Worm (Caenorhabditis elegans) whole organism, L3 larva: ENCODE data around the gene dis-3.

ENCODE experiments used
- R02D3.7 ChIP-seq: fragments of 150-350 bp; optimal IDR thresholded peaks from 2 replicates; lab custom pipeline; 2014; ENCODE audit warnings: missing biosample characterization, missing genetic modification characterization
- ZK546.5 ChIP-seq: sonication (generic microtip); optimal IDR thresholded peaks from 2 replicates; lab custom pipeline; 2017; ENCODE audit warnings: missing biosample characterization, missing genetic modification characterization
- aly-2 ChIP-seq: fragments of 150-350 bp; optimal IDR thresholded peaks from 2 replicates; lab custom pipeline; 2014; ENCODE audit warnings: missing biosample characterization, missing genetic modification characterization
- ceh-16 ChIP-seq: sonication (generic microtip); optimal IDR thresholded peaks from 2 replicates; lab custom pipeline; 2017; ENCODE audit warnings: missing biosample characterization, missing genetic modification characterization
- ceh-28 ChIP-seq: fragments of 150-350 bp; optimal IDR thresholded peaks from 2 replicates; lab custom pipeline; 2014; ENCODE audit warnings: missing biosample characterization, missing genetic modification reagents, missing genetic modification characterization
- ceh-82 ChIP-seq: fragments of 150-350 bp; optimal IDR thresholded peaks from 2 replicates; lab custom pipeline; 2014; ENCODE audit warnings: missing biosample characterization, missing genetic modification characterization
- daf-12 ChIP-seq: fragments of 150-350 bp; optimal IDR thresholded peaks from 2 replicates; lab custom pipeline; 2014; ENCODE audit warnings: missing biosample characterization, missing genetic modification reagents, missing genetic modification characterization
- egl-27 ChIP-seq: sonication (generic microtip); optimal IDR thresholded peaks from 4 replicates; lab custom pipeline; 2017; ENCODE audit warnings: missing biosample characterization, missing genetic modification reagents, missing genetic modification characterization
- elt-2 ChIP-seq: sonication (generic microtip); optimal IDR thresholded peaks from 2 replicates; lab custom pipeline; 2016; ENCODE audit warnings: missing genetic modification reagents, mild to moderate bottlenecking, missing genetic modification characterization, missing compliant biosample characterization
- eor-1 ChIP-seq, 2 experiments: fragments of 150-350 bp; optimal IDR thresholded peaks; 2 replicates each; lab custom pipeline; 2014 to 2018; ENCODE audit warnings: missing biosample characterization in 2 of 2, missing genetic modification characterization in 2 of 2
- fkh-2 ChIP-seq: fragments of 150-350 bp; optimal IDR thresholded peaks from 2 replicates; lab custom pipeline; 2014; ENCODE audit warnings: missing biosample characterization, missing genetic modification reagents, missing genetic modification characterization
- fos-1 ChIP-seq: fragments of 150-350 bp; optimal IDR thresholded peaks from 2 replicates; lab custom pipeline; 2014; ENCODE audit warnings: missing biosample characterization, missing genetic modification characterization
- hmg-11 ChIP-seq: sonication (generic microtip); optimal IDR thresholded peaks from 2 replicates; lab custom pipeline; 2016; ENCODE audit warnings: missing genetic modification characterization, missing compliant biosample characterization
- jun-1 ChIP-seq: fragments of 150-350 bp; optimal IDR thresholded peaks from 2 replicates; lab custom pipeline; 2014; ENCODE audit warnings: missing biosample characterization, missing genetic modification reagents, missing genetic modification characterization
- lin-15B ChIP-seq: fragments of 150-350 bp; optimal IDR thresholded peaks from 2 replicates; lab custom pipeline; 2014; ENCODE audit warnings: missing biosample characterization, missing genetic modification characterization
- lin-39 ChIP-seq: fragments of 150-350 bp; optimal IDR thresholded peaks from 2 replicates; lab custom pipeline; 2018; ENCODE audit warnings: missing biosample characterization, missing genetic modification reagents, missing genetic modification characterization
- lsy-12 ChIP-seq: sonication (generic microtip); optimal IDR thresholded peaks from 2 replicates; lab custom pipeline; 2016; ENCODE audit warnings: mild to moderate bottlenecking, missing genetic modification characterization, missing compliant biosample characterization
- mdl-1 ChIP-seq: fragments of 150-350 bp; optimal IDR thresholded peaks from 2 replicates; lab custom pipeline; 2014; ENCODE audit warnings: missing biosample characterization, missing genetic modification characterization
- nfya-1 ChIP-seq: sonication (generic microtip); optimal IDR thresholded peaks from 2 replicates; lab custom pipeline; 2017; ENCODE audit warnings: missing genetic modification characterization, mild to moderate bottlenecking, missing compliant biosample characterization, antibody characterized with exemption, moderate library complexity; ENCODE audit not compliant: insufficient read depth
- nhr-11 ChIP-seq: fragments of 150-350 bp; optimal IDR thresholded peaks from 2 replicates; lab custom pipeline; 2014; ENCODE audit warnings: missing biosample characterization, missing genetic modification characterization
- nhr-237 ChIP-seq: fragments of 150-350 bp; optimal IDR thresholded peaks from 2 replicates; lab custom pipeline; 2014; ENCODE audit warnings: missing biosample characterization, missing genetic modification characterization
- nhr-25 ChIP-seq: sonication (generic microtip); optimal IDR thresholded peaks from 2 replicates; lab custom pipeline; 2017; ENCODE audit warnings: missing biosample characterization, missing genetic modification characterization
- nhr-28 ChIP-seq: fragments of 150-350 bp; optimal IDR thresholded peaks from 2 replicates; lab custom pipeline; 2014; ENCODE audit warnings: missing biosample characterization, missing genetic modification characterization
- nhr-67 ChIP-seq: fragments of 150-350 bp; optimal IDR thresholded peaks from 2 replicates; lab custom pipeline; 2014; ENCODE audit warnings: missing biosample characterization, missing genetic modification characterization
- nhr-76 ChIP-seq: fragments of 150-350 bp; sonication (generic microtip); optimal IDR thresholded peaks from 5 replicates; lab custom pipeline; 2014; ENCODE audit warnings: missing biosample characterization, missing genetic modification characterization
- nhr-77 ChIP-seq: fragments of 150-350 bp; optimal IDR thresholded peaks from 2 replicates; lab custom pipeline; 2014; ENCODE audit warnings: missing biosample characterization, missing genetic modification characterization
- pqm-1 ChIP-seq: fragments of 150-350 bp; optimal IDR thresholded peaks from 2 replicates; lab custom pipeline; 2017; ENCODE audit warnings: missing biosample characterization, missing genetic modification characterization, inconsistent platforms
- sea-2 ChIP-seq: fragments of 150-350 bp; sonication (generic microtip); optimal IDR thresholded peaks from 4 replicates; lab custom pipeline; 2014; ENCODE audit warnings: missing biosample characterization, missing genetic modification reagents, missing genetic modification characterization
- skn-1 ChIP-seq: fragments of 150-350 bp; optimal IDR thresholded peaks from 2 replicates; lab custom pipeline; 2014; ENCODE audit warnings: missing biosample characterization, missing genetic modification characterization
- snpc-4 ChIP-seq: fragments of 150-350 bp; optimal IDR thresholded peaks from 2 replicates; lab custom pipeline; 2014; ENCODE audit warnings: missing biosample characterization, missing genetic modification characterization
- tbx-2 ChIP-seq: sonication (generic microtip); optimal IDR thresholded peaks from 2 replicates; lab custom pipeline; 2016; ENCODE audit warnings: mild to moderate bottlenecking, missing genetic modification characterization, missing compliant biosample characterization
- unc-39 ChIP-seq: sonication (generic microtip); optimal IDR thresholded peaks from 4 replicates; lab custom pipeline; 2017; ENCODE audit warnings: missing biosample characterization, missing genetic modification characterization
- unc-62 ChIP-seq: fragments of 150-350 bp; sonication (generic microtip); optimal IDR thresholded peaks from 4 replicates; lab custom pipeline; 2014; ENCODE audit warnings: missing biosample characterization, missing genetic modification reagents, missing genetic modification characterization
- ztf-11 ChIP-seq: fragments of 150-350 bp; optimal IDR thresholded peaks from 2 replicates; lab custom pipeline; 2014; ENCODE audit warnings: missing biosample characterization, missing genetic modification characterization
- ztf-4 ChIP-seq: fragments of 150-350 bp; optimal IDR thresholded peaks from 2 replicates; lab custom pipeline; 2014; ENCODE audit warnings: missing biosample characterization, missing genetic modification characterization

Gene dis-3

DNA sequence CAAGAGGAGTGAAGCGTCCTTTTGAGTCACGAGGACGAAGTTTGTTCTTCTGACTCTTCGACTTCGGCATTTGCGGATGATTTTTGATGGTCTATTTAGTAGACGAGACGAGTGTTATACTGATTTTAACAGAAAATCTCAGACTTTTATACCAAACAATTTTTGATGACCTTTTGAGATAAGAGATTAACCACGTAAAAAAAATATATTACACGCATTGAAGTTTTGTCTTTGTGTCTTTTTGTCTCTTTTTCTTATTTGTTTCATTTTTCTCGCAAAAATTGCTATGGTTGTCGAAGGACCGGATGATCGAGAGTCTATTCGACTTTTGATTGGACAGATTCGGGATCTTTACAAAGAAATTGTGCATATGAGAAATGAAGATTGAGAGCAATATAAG is 14.4 kb downstream of the dis-3 start, which contains the start of gene spch-1:
Gene spch-1 (minus strand): TSS at position 101 of the 400 bp plus-strand sequence.
- TF ChIP-seq unc-39 (tag; lab: Kevin White, UChicago) (no peak), snpc-4 (tag; lab: Kevin White, UChicago) (no peak), eor-1 (tag; optimal IDR thresholded peaks at IDR 0.05; lab: Kevin White, UChicago) (no peak), nhr-11 (tag; lab: Kevin White, UChicago) (no peak), elt-2 (tag; lab: Kevin White, UChicago) (no peak), tbx-2 (tag; lab: Kevin White, UChicago) (no peak), nhr-77 (tag; lab: Kevin White, UChicago) (no peak), ZK546.5 (tag; lab: Kevin White, UChicago) (no peak), ceh-16 (tag; lab: Kevin White, UChicago) (no peak), pqm-1 (tag; lab: Kevin White, UChicago) (no peak), nhr-76 (no peak), ztf-4 (tag; lab: Kevin White, UChicago) (no peak), sea-2 (GFP tag; lab: Kevin White, UChicago) (no peak), skn-1 (tag; lab: Kevin White, UChicago) (no peak), nhr-67 (tag; lab: Kevin White, UChicago) (no peak), fkh-2 (tag; lab: Kevin White, UChicago) (no peak), lin-15B (tag; lab: Kevin White, UChicago) (no peak)

DNA sequence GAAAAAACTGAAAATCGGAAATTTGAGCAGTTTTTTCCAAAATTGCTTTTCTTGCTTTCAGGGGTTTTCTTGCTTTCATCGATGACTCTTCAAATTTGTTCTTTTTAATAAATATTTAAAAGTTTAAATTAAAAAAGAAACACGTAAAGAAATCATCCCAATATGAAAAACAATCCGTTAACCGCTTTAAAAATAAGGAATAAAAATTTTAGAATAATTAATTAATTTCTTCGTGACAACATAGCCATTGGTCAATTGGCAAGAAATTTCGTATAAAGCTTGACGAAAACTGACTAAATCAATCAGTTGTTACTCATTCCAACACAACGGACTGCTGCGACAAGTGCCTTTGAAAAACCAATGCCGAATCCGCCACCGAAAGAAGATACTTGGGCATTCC is 15.6 kb downstream of the dis-3 start, which contains the start of gene nsph-3.2:
Gene nsph-3.2 (plus strand): TSS at position 301 of the 400 bp plus-strand sequence.
- TF ChIP-seq tbx-2 (tag; lab: Kevin White, UChicago), result no peak
- TF ChIP-seq elt-2 (tag; lab: Kevin White, UChicago), result no peak
- no peak for TF ChIP-seq daf-12 (tag; lab: Kevin White, UChicago)
- no peak for TF ChIP-seq ztf-11
- TF ChIP-seq mdl-1, result no peak
- TF ChIP-seq nhr-11 (tag; lab: Kevin White, UChicago), result no peak
- TF ChIP-seq lsy-12 (tag; lab: Kevin White, UChicago), result no peak
- TF ChIP-seq ceh-82, result no peak
- TF ChIP-seq snpc-4 (tag; lab: Kevin White, UChicago), result no peak
- no peak for TF ChIP-seq eor-1 (tag; optimal IDR thresholded peaks at IDR 0.05; lab: Kevin White, UChicago)
- TF ChIP-seq fos-1 (tag; lab: Kevin White, UChicago), result no peak
- TF ChIP-seq aly-2 (tag; lab: Kevin White, UChicago), result no peak
- no peak for TF ChIP-seq unc-62

DNA sequence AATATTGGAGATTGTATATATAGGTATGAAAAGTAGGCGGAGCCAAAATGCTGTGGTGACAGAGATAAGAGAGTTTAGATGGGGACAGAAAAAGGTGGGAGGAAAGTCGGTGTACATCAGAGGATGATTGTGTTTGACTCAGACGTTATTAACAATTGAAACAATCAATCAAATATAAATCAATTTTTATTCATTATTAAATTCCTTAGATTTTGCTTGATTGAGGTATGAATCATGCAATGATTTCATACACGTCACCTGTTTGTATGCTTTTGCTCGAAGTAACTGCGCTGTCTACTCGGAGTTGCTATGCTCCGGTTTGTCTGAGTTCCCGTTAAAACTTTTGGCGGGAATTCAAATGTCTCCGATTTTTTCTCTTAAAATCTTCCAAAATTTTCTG is 18.1 kb downstream of the dis-3 start, which contains the start of gene C04G2.10:
Gene C04G2.10 (plus strand): TSS at position 301 of the 400 bp plus-strand sequence.
- TF ChIP-seq ceh-28 (tag; lab: Kevin White, UChicago) (no peak), lin-15B (tag; lab: Kevin White, UChicago) (no peak), jun-1 (tag; lab: Kevin White, UChicago) (no peak), nhr-25 (no peak), lsy-12 (tag; lab: Kevin White, UChicago) (no peak), pqm-1 (tag; lab: Kevin White, UChicago) (no peak), egl-27 (tag; lab: Kevin White, UChicago) (no peak), R02D3.7 (tag; lab: Kevin White, UChicago) (no peak), tbx-2 (tag; lab: Kevin White, UChicago) (no peak), eor-1 (tag; optimal IDR thresholded peaks at IDR 0.05; lab: Kevin White, UChicago) (no peak), ztf-4 (tag; lab: Kevin White, UChicago) (no peak), nhr-28 (no peak), daf-12 (tag; lab: Kevin White, UChicago) (no peak), sea-2 (GFP tag; lab: Kevin White, UChicago) (no peak), ceh-16 (tag; lab: Kevin White, UChicago) (no peak), nfya-1 (tag; lab: Kevin White, UChicago) (no peak), lin-39 (no peak), hmg-11 (tag; lab: Kevin White, UChicago) (no peak)
- TF ChIP-seq, all 47 proteins: peak for 0

DNA sequence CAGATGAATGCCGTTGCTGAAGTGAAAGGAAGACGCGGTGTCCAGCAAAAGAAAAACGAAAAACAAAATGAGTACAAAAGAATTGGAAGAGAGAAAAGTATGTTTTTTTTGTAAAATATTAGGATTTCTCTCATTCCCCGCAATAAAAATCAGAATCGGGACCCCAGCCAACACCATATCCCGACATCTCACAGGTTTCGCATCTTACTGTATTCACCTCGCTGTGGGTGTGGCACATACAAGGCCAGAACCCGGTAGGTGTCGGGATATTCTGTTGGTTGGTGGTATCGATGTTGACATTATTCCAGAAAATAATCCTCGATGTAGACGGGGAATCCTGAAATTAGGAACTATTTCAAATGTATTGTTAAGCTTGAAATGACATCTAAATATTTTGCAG is 19.8 kb downstream of the dis-3 start:
- no peak for TF ChIP-seq aly-2 (tag; lab: Kevin White, UChicago)
- no peak for TF ChIP-seq lin-39
- TF ChIP-seq skn-1 (tag; lab: Kevin White, UChicago), result no peak
- no peak for TF ChIP-seq mdl-1
- no peak for TF ChIP-seq lin-15B (tag; lab: Kevin White, UChicago)
- no peak for TF ChIP-seq nhr-237
- TF ChIP-seq ceh-16 (tag; lab: Kevin White, UChicago), result no peak
- TF ChIP-seq ceh-82, result no peak
- no peak for TF ChIP-seq jun-1 (tag; lab: Kevin White, UChicago)
- no peak for TF ChIP-seq pqm-1 (tag; lab: Kevin White, UChicago)
